Worm (Caenorhabditis elegans) whole organism, L1 larva: ENCODE data around the gene Y43F8B.9.

Experiments
- C16A3.4 ChIP-seq: fragments of 150-350 bp; optimal IDR thresholded peaks from 2 replicates; lab custom pipeline; 2014; ENCODE audit warnings: missing biosample characterization, missing genetic modification characterization
- C34B4.2 ChIP-seq: sonication (generic microtip); optimal IDR thresholded peaks from 2 replicates; lab custom pipeline; 2017; ENCODE audit warnings: mild to moderate bottlenecking, missing genetic modification characterization, missing compliant biosample characterization
- aha-1 ChIP-seq: fragments of 150-350 bp; optimal IDR thresholded peaks from 2 replicates; lab custom pipeline; 2014; ENCODE audit warnings: missing biosample characterization, missing genetic modification characterization
- ama-1 ChIP-seq: fragments of 150-350 bp; optimal IDR thresholded peaks from 2 replicates; lab custom pipeline; 2014
- ceh-8 ChIP-seq: fragments of 200-800 bp; sonication (Bioruptor generic); optimal IDR thresholded peaks from 2 replicates; lab custom pipeline; 2018; ENCODE audit warnings: mild to moderate bottlenecking, missing genetic modification characterization, moderate library complexity, missing compliant biosample characterization
- ceh-88 ChIP-seq: fragments of 200-800 bp; sonication (Bioruptor generic); IDR thresholded peaks from 2 replicates; pipeline ENCODE4 v1.3.6; 2022; ENCODE audit warnings: missing genetic modification characterization, missing compliant biosample characterization
- ceh-90 ChIP-seq: sonication (generic microtip); optimal IDR thresholded peaks from 2 replicates; lab custom pipeline; 2016; ENCODE audit warnings: missing genetic modification characterization, missing compliant biosample characterization
- dpl-1 ChIP-seq, 3 experiments: fragments of 150-350 bp in 2 of 3; sonication (generic microtip) in 1 of 3; optimal IDR thresholded peaks; 2 replicates each; lab custom pipeline; 2014 to 2017; ENCODE audit warnings: missing biosample characterization in 3 of 3, missing genetic modification characterization in 3 of 3, missing genetic modification reagents in 3 of 3
- efl-3 ChIP-seq: fragments of 200-800 bp; sonication (Bioruptor generic); optimal IDR thresholded peaks from 2 replicates; lab custom pipeline; 2018; ENCODE audit warnings: mild to moderate bottlenecking, missing genetic modification characterization, missing compliant biosample characterization
- egl-13 ChIP-seq: sonication (generic microtip); optimal IDR thresholded peaks from 2 replicates; lab custom pipeline; 2016; ENCODE audit warnings: missing genotype, missing genetic modification reagents, missing genetic modification characterization, missing compliant biosample characterization
- elt-2 ChIP-seq: sonication (generic microtip); optimal IDR thresholded peaks from 2 replicates; lab custom pipeline; 2016; ENCODE audit warnings: missing genetic modification characterization, mild to moderate bottlenecking, inconsistent platforms, missing compliant biosample characterization, missing genetic modification reagents
- fkh-4 ChIP-seq: sonication (generic microtip); optimal IDR thresholded peaks from 2 replicates; lab custom pipeline; 2016; ENCODE audit warnings: missing compliant biosample characterization, missing genetic modification characterization, borderline replicate concordance
- fos-1 ChIP-seq: fragments of 150-350 bp; optimal IDR thresholded peaks from 2 replicates; lab custom pipeline; 2014; ENCODE audit warnings: missing biosample characterization, missing genetic modification characterization
- hlh-17 ChIP-seq: fragments of 200-800 bp; sonication (Bioruptor generic); optimal IDR thresholded peaks from 2 replicates; lab custom pipeline; 2018; ENCODE audit warnings: missing genetic modification characterization, mild to moderate bottlenecking, missing compliant biosample characterization, moderate library complexity, borderline replicate concordance
- hlh-4 ChIP-seq: sonication (generic microtip); optimal IDR thresholded peaks from 2 replicates; lab custom pipeline; 2016; ENCODE audit warnings: mild to moderate bottlenecking, missing genetic modification characterization, missing compliant biosample characterization
- hpl-2 ChIP-seq: fragments of 150-350 bp; optimal IDR thresholded peaks from 2 replicates; lab custom pipeline; 2014; ENCODE audit warnings: missing biosample characterization, missing genetic modification reagents, missing genetic modification characterization
- isw-1 ChIP-seq: fragments of 200-800 bp; sonication (Bioruptor generic); IDR thresholded peaks from 2 replicates; pipeline ENCODE4 v1.3.6; 2022; ENCODE audit warnings: missing genetic modification characterization, missing compliant biosample characterization
- jun-1 ChIP-seq: fragments of 150-350 bp; optimal IDR thresholded peaks from 2 replicates; lab custom pipeline; 2014; ENCODE audit warnings: missing biosample characterization, missing genetic modification reagents, missing genetic modification characterization
- lin-13 ChIP-seq: fragments of 150-350 bp; optimal IDR thresholded peaks from 2 replicates; lab custom pipeline; 2014; ENCODE audit warnings: missing biosample characterization, missing genetic modification reagents, missing genetic modification characterization
- lin-14 ChIP-seq: fragments of 200-800 bp; sonication (Bioruptor generic); optimal IDR thresholded peaks from 2 replicates; lab custom pipeline; 2018; ENCODE audit warnings: mild to moderate bottlenecking, missing genetic modification characterization, moderate library complexity, missing compliant biosample characterization
- lin-35 ChIP-seq, 2 experiments: fragments of 150-350 bp; optimal IDR thresholded peaks; 2 replicates each; lab custom pipeline; 2014; ENCODE audit warnings: missing biosample characterization in 2 of 2, missing genetic modification characterization in 2 of 2, missing genetic modification reagents in 2 of 2
- lin-39 ChIP-seq: fragments of 150-350 bp; optimal IDR thresholded peaks from 2 replicates; lab custom pipeline; 2014; ENCODE audit warnings: missing biosample characterization, missing genetic modification reagents, missing genetic modification characterization
- lir-3 ChIP-seq: sonication (generic microtip); optimal IDR thresholded peaks from 2 replicates; lab custom pipeline; 2016; ENCODE audit warnings: mild to moderate bottlenecking, missing genetic modification characterization, moderate library complexity, missing compliant biosample characterization; ENCODE audit not compliant: poor library complexity
- lsy-2 ChIP-seq, 2 experiments: fragments of 150-350 bp; optimal IDR thresholded peaks; 2 replicates each; lab custom pipeline; 2014; ENCODE audit warnings: missing biosample characterization in 2 of 2, missing genetic modification characterization in 2 of 2
- mab-9 ChIP-seq: fragments of 200-800 bp; sonication (Bioruptor generic); IDR thresholded peaks from 2 replicates; pipeline ENCODE4 v1.3.6; 2022; ENCODE audit warnings: missing genetic modification reagents, missing genetic modification characterization, missing compliant biosample characterization
- mdl-1 ChIP-seq, 2 experiments: fragments of 150-350 bp; optimal IDR thresholded peaks; 2 replicates each; lab custom pipeline; 2014 to 2017; ENCODE audit warnings: missing biosample characterization in 2 of 2, missing genetic modification characterization in 2 of 2, inconsistent platforms in 1 of 2
- mef-2 ChIP-seq: fragments of 150-350 bp; optimal IDR thresholded peaks from 2 replicates; lab custom pipeline; 2014; ENCODE audit warnings: missing biosample characterization, missing genetic modification characterization
- mep-1 ChIP-seq: fragments of 150-350 bp; optimal IDR thresholded peaks from 2 replicates; lab custom pipeline; 2014; ENCODE audit warnings: missing biosample characterization, missing genetic modification characterization
- nhr-19 ChIP-seq: fragments of 200-800 bp; sonication (Bioruptor generic); conservative IDR thresholded peaks from 2 replicates; pipeline ENCODE4 v1.3.6; 2022; ENCODE audit warnings: missing genetic modification characterization, missing compliant biosample characterization
- nhr-20 ChIP-seq: sonication (generic microtip); optimal IDR thresholded peaks from 2 replicates; lab custom pipeline; 2016; ENCODE audit warnings: mild to moderate bottlenecking, missing genetic modification characterization, missing compliant biosample characterization
- nhr-237 ChIP-seq: fragments of 150-350 bp; optimal IDR thresholded peaks from 2 replicates; lab custom pipeline; 2014; ENCODE audit warnings: missing biosample characterization, missing genetic modification characterization
- nhr-71 ChIP-seq: sonication (generic microtip); optimal IDR thresholded peaks from 2 replicates; lab custom pipeline; 2016; ENCODE audit warnings: mild to moderate bottlenecking, missing genetic modification characterization, moderate library complexity, missing compliant biosample characterization
- nhr-76 ChIP-seq: sonication (generic microtip); optimal IDR thresholded peaks from 2 replicates; lab custom pipeline; 2017; ENCODE audit warnings: missing biosample characterization, missing genetic modification characterization
- nhr-77 ChIP-seq: fragments of 150-350 bp; optimal IDR thresholded peaks from 2 replicates; lab custom pipeline; 2014; ENCODE audit warnings: missing biosample characterization, missing genetic modification characterization
- nhr-85 ChIP-seq: sonication (generic microtip); peaks from one replicate; lab custom pipeline; 2016; ENCODE audit warnings: missing genetic modification characterization, inconsistent platforms, missing compliant biosample characterization
- nhr-90 ChIP-seq: sonication (generic microtip); optimal IDR thresholded peaks from 2 replicates; lab custom pipeline; 2016; ENCODE audit warnings: mild to moderate bottlenecking, missing genetic modification characterization, missing compliant biosample characterization; ENCODE audit not compliant: poor library complexity
- rnt-1 ChIP-seq: sonication (generic microtip); optimal IDR thresholded peaks from 2 replicates; lab custom pipeline; 2016; ENCODE audit warnings: mild to moderate bottlenecking, missing genetic modification characterization, moderate library complexity, missing compliant biosample characterization
- snpc-4 ChIP-seq: fragments of 150-350 bp; optimal IDR thresholded peaks from 2 replicates; lab custom pipeline; 2014; ENCODE audit warnings: missing biosample characterization, missing genetic modification characterization
- swsn-7 ChIP-seq: sonication (generic microtip); optimal IDR thresholded peaks from 2 replicates; lab custom pipeline; 2016; ENCODE audit warnings: missing genetic modification characterization, missing compliant biosample characterization
- tbx-2 ChIP-seq: sonication (generic microtip); optimal IDR thresholded peaks from 2 replicates; lab custom pipeline; 2016; ENCODE audit warnings: missing genetic modification characterization, missing compliant biosample characterization
- unc-130 ChIP-seq: fragments of 150-350 bp; optimal IDR thresholded peaks from 2 replicates; lab custom pipeline; 2017; ENCODE audit warnings: missing biosample characterization, missing genetic modification characterization, inconsistent platforms
- unc-30 ChIP-seq: sonication (generic microtip); optimal IDR thresholded peaks from 2 replicates; lab custom pipeline; 2017; ENCODE audit warnings: missing biosample characterization, missing genetic modification characterization
- unc-62 ChIP-seq: fragments of 150-350 bp; optimal IDR thresholded peaks from 2 replicates; lab custom pipeline; 2014; ENCODE audit warnings: missing biosample characterization, missing genetic modification reagents, missing genetic modification characterization
- unc-86 ChIP-seq: sonication (generic microtip); optimal IDR thresholded peaks from 2 replicates; lab custom pipeline; 2016; ENCODE audit warnings: missing genetic modification characterization, missing compliant biosample characterization
- unc-98 ChIP-seq: fragments of 200-800 bp; sonication (Bioruptor generic); IDR thresholded peaks from 2 replicates; pipeline ENCODE4 v1.3.6; 2022; ENCODE audit warnings: missing genetic modification characterization, missing compliant biosample characterization
- vab-15 ChIP-seq: sonication (generic microtip); optimal IDR thresholded peaks from 2 replicates; lab custom pipeline; 2017; ENCODE audit warnings: missing genotype, mild to moderate bottlenecking, missing genetic modification characterization, missing compliant biosample characterization
- zag-1 ChIP-seq: fragments of 150-350 bp; optimal IDR thresholded peaks from 2 replicates; lab custom pipeline; 2014; ENCODE audit warnings: missing biosample characterization, missing genetic modification characterization
- zip-4 ChIP-seq: fragments of 200-800 bp; sonication (Bioruptor generic); optimal IDR thresholded peaks from 2 replicates; lab custom pipeline; 2018; ENCODE audit warnings: mild to moderate bottlenecking, missing genetic modification characterization, moderate library complexity, missing compliant biosample characterization

The Y43F8B.9 gene

ce11 chrV:19521351-19522278 is 43.7 kb downstream of the Y43F8B.9 start (continued):
- TF ChIP-seq vab-15 (tag; lab: Kevin White, UChicago): peak; percentile 83
- no peak for TF ChIP-seq lir-3 (tag; lab: Kevin White, UChicago)
- TF ChIP-seq nhr-19 (GFP tag; lab: Robert Waterston, UW): peak; percentile 84
- TF ChIP-seq C16A3.4: no peak
- peak; percentile 18 for TF ChIP-seq jun-1 (tag; lab: Kevin White, UChicago)
- peak; percentile 33 for TF ChIP-seq lin-13 (GFP tag; lab: Kevin White, UChicago)
- TF ChIP-seq elt-2 (tag; lab: Kevin White, UChicago): peak; percentile 12
- TF ChIP-seq hlh-17: no peak
- no peak for TF ChIP-seq nhr-76 (tag; lab: Kevin White, UChicago)
- no peak for TF ChIP-seq nhr-237 (tag; lab: Kevin White, UChicago)
- no peak for TF ChIP-seq hpl-2 (GFP tag; lab: Kevin White, UChicago)
- peak in 1 of 3 experiments; percentile 35 for TF ChIP-seq dpl-1 (GFP tag; optimal IDR thresholded peaks at IDR 0.05; lab: Kevin White, UChicago)
- peak; percentile 54 for TF ChIP-seq rnt-1 (tag; lab: Kevin White, UChicago)
- peak; percentile 80 for TF ChIP-seq nhr-20 (tag; lab: Kevin White, UChicago)
- no peak for TF ChIP-seq ceh-88 (GFP tag; lab: Robert Waterston, UW)
- TF ChIP-seq zag-1 (tag; lab: Kevin White, UChicago): no peak
- peak in 1 of 2 experiments; percentile 82 for TF ChIP-seq mdl-1 (tag; optimal IDR thresholded peaks at IDR 0.05; lab: Kevin White, UChicago)
- no peak for TF ChIP-seq C34B4.2 (tag; lab: Kevin White, UChicago)
- TF ChIP-seq nhr-85 (tag; lab: Kevin White, UChicago): peak; percentile 92
- no peak for TF ChIP-seq unc-98 (GFP tag; lab: Robert Waterston, UW)
- peak; percentile 11 for TF ChIP-seq mef-2 (tag; lab: Kevin White, UChicago)
- peak; percentile 83 for TF ChIP-seq nhr-71
- TF ChIP-seq isw-1 (GFP tag; lab: Robert Waterston, UW): no peak
- no peak for TF ChIP-seq ama-1
- TF ChIP-seq zip-4 (GFP tag; lab: Kevin White, UChicago): no peak
- TF ChIP-seq mep-1 (tag; lab: Kevin White, UChicago): peak; percentile 68
- TF ChIP-seq hlh-4 (tag; lab: Kevin White, UChicago): no peak
- no peak for TF ChIP-seq fkh-4 (tag; lab: Kevin White, UChicago)
- no peak for TF ChIP-seq unc-130 (tag; lab: Kevin White, UChicago)
- TF ChIP-seq unc-86 (tag; lab: Kevin White, UChicago): no peak
- no peak for TF ChIP-seq snpc-4 (tag; lab: Kevin White, UChicago)
- peak; percentile 49 for TF ChIP-seq tbx-2 (tag; lab: Kevin White, UChicago)
- TF ChIP-seq aha-1 (tag; lab: Kevin White, UChicago): no peak
- no peak for TF ChIP-seq unc-30 (tag; lab: Kevin White, UChicago)

DNA sequence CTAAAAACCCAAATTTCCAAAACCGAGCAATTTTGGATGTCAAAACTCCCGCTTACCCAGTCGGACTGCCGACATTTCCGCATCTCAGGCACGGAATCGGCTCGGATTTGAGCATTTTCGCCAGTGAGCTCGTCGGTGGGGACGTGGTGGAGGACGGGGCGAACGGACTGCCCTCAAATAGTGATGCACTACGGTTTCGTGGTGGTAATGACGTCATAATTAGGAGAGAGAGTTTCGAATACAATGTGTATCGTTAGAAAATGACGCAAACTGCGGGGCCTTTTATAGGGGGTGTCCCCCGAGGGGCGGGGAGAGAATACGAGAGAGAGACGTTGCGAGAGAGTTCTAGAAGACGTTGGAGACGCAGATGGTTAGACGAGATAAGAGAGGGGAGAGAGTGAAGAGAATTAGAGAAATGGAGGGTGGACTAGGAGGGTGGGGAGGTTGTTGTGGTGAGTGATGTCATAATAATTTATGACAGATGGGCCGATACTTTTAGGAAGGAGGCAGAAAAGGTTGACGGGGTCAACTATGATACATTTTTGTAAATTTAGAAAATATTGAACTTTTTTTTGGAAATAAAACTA is 44.7 kb downstream of the Y43F8B.9 start:
- TF ChIP-seq unc-62 (peak; percentile 76), ceh-90 (tag; lab: Kevin White, UChicago) (no peak), swsn-7 (tag; lab: Kevin White, UChicago) (peak; percentile 88), lin-39 (tag; lab: Kevin White, UChicago) (peak; percentile 66), nhr-77 (tag; lab: Kevin White, UChicago) (peak; percentile 21), nhr-19 (GFP tag; lab: Robert Waterston, UW) (peak; percentile 97), lsy-2 (tag; optimal IDR thresholded peaks at IDR 0.05; lab: Kevin White, UChicago) (peak; percentile 76 to 85), egl-13 (tag; lab: Kevin White, UChicago) (peak; percentile 85), nhr-20 (tag; lab: Kevin White, UChicago) (peak; percentile 94), mep-1 (tag; lab: Kevin White, UChicago) (peak; percentile 92), lin-14 (GFP tag; lab: Kevin White, UChicago) (peak; percentile 98), fos-1 (tag; lab: Kevin White, UChicago) (peak; percentile 59), lin-13 (GFP tag; lab: Kevin White, UChicago) (peak; percentile 61), mab-9 (GFP tag; lab: Robert Waterston, UW) (peak; percentile 87), ceh-8 (GFP tag; lab: Kevin White, UChicago) (peak; percentile 61), zip-4 (GFP tag; lab: Kevin White, UChicago) (peak; percentile 68), unc-86 (tag; lab: Kevin White, UChicago) (peak; percentile 96), unc-130 (tag; lab: Kevin White, UChicago) (peak; percentile 4), nhr-85 (tag; lab: Kevin White, UChicago) (peak; percentile 100), lin-35 (GFP tag; optimal IDR thresholded peaks at IDR 0.05; lab: Kevin White, UChicago) (peak; percentile 61 to 80), mdl-1 (tag; optimal IDR thresholded peaks at IDR 0.05; lab: Kevin White, UChicago) (peak in 1 of 2 experiments; percentile 90), efl-3 (GFP tag; lab: Kevin White, UChicago) (no peak), nhr-90 (tag; lab: Kevin White, UChicago) (peak; percentile 88)
